Fruit fly (Drosophila melanogaster) S2 (cell line): ENCODE data around the gene Sfp24Bc.

ENCODE experiments used
- CG8478 ChIP-seq: fragments of >200 bp; optimal IDR thresholded peaks from 2 replicates; lab custom pipeline; 2018
- CTCF ChIP-seq, 2 experiments: fragments of >200 bp; optimal IDR thresholded peaks; 2 replicates each; lab custom pipeline; 2018

DNA sequence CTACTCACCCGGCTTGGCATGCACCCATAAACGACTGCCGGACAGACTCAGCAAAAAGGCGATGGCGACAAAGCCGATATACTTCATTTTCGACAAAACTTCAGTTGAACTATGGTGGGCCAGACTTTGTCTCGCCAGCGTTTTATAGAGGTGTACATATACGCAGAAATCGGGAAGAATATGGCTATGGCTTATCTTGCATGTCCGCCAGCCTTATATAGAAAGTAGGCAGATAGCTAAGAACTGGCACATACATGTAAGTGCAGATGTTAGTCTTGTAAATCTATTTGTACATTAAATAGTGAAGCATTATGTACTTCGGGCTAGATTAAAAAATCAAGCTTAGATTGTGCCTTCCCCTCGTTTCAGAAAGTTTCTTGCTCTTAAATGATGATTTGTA, 22.7 kb upstream of the Sfp24Bc start, which contains the start of gene CG3513:
- TF ChIP-seq CG8478 (lab: Kevin White, UChicago) (no peak), CTCF (optimal IDR thresholded peaks at IDR 0.05; lab: Kevin White, UChicago) (no peak)
